Worm (Caenorhabditis elegans) whole organism, L4 larva: ENCODE measurements around the gene B0310.2.
"Not testable (repeated sequence)": the region's sequence is repeated elsewhere in the genome, so short reads cannot be mapped to it uniquely, and the experiment has no call there.

Experiments used
- F26F4.8 ChIP-seq: fragments of 200-800 bp; sonication (Bioruptor generic); conservative IDR thresholded peaks from 2 replicates; pipeline ENCODE4 v1.3.6; 2022; ENCODE audit warnings: missing genetic modification characterization, missing compliant biosample characterization
- fkh-10 ChIP-seq: fragments of 150-350 bp; optimal IDR thresholded peaks from 2 replicates; lab custom pipeline; 2014; ENCODE audit warnings: missing biosample characterization, missing genetic modification reagents, missing genetic modification characterization
- nhr-11 ChIP-seq: fragments of 150-350 bp; optimal IDR thresholded peaks from 2 replicates; lab custom pipeline; 2014; ENCODE audit warnings: missing biosample characterization, missing genetic modification characterization
- nhr-111 ChIP-seq: fragments of 200-800 bp; sonication (Bioruptor generic); optimal IDR thresholded peaks from 2 replicates; lab custom pipeline; 2018; ENCODE audit warnings: mild to moderate bottlenecking, missing genetic modification characterization, missing compliant biosample characterization
- nhr-76 ChIP-seq: fragments of 150-350 bp; optimal IDR thresholded peaks from 2 replicates; lab custom pipeline; 2014; ENCODE audit warnings: missing biosample characterization, missing genetic modification characterization
- pha-4 ChIP-seq, 2 experiments: fragments of 150-350 bp in 1 of 2; fragments of 200-800 bp in 1 of 2; sonication (Bioruptor generic) in 1 of 2; IDR thresholded peaks in 1 of 2; optimal IDR thresholded peaks in 1 of 2; 2 replicates each; pipeline versions ENCODE4 v1.3.6 to Lab custom; 2014 to 2022; ENCODE audit warnings: missing genetic modification characterization in 2 of 2, missing genetic modification reagents in 2 of 2, missing biosample characterization in 1 of 2, missing compliant biosample characterization in 1 of 2
- pqm-1 ChIP-seq: sonication (generic microtip); optimal IDR thresholded peaks from 2 replicates; lab custom pipeline; 2017; ENCODE audit warnings: missing biosample characterization, missing genetic modification characterization
- tag-97 ChIP-seq: fragments of 200-800 bp; sonication (Bioruptor generic); IDR thresholded peaks from 2 replicates; pipeline ENCODE4 v1.3.6; 2022; ENCODE audit warnings: missing genetic modification characterization, missing compliant biosample characterization
- unc-130 ChIP-seq: sonication (generic microtip); optimal IDR thresholded peaks from 2 replicates; lab custom pipeline; 2016; ENCODE audit warnings: missing genetic modification reagents, missing genetic modification characterization, missing compliant biosample characterization

- TF ChIP-seq nhr-111 (GFP tag; lab: Kevin White, UChicago); nhr-11 (tag; lab: Kevin White, UChicago); nhr-76 (tag; lab: Kevin White, UChicago); unc-130 (GFP tag; lab: Kevin White, UChicago); fkh-10 (GFP tag; lab: Kevin White, UChicago); pqm-1 (tag; lab: Kevin White, UChicago); tag-97 (GFP tag; lab: Robert Waterston, UW); pha-4 (GFP tag; IDR thresholded peaks at IDR 0.05; lab: Robert Waterston, UW); pha-4 (tag; optimal IDR thresholded peaks at IDR 0.05; lab: Kevin White, UChicago): not testable (repeated sequence)
- peak; percentile 70; the same call in 1 of the 2 replicates for TF ChIP-seq F26F4.8 (GFP tag; lab: Robert Waterston, UW)
Measured at ce11 chrX:465931-466330, 40.8 kb downstream of the B0310.2 start.
